Worm (Caenorhabditis elegans) whole organism, L1 larva: ENCODE results near the gene F40G9.7.

Experiments used
- C16A3.4 ChIP-seq: fragments of 150-350 bp; optimal IDR thresholded peaks from 2 replicates; lab custom pipeline; 2014; ENCODE audit warnings: missing biosample characterization, missing genetic modification characterization
- Y116A8C.19 ChIP-seq: sonication (generic microtip); optimal IDR thresholded peaks from 2 replicates; lab custom pipeline; 2016; ENCODE audit warnings: missing compliant biosample characterization, missing genetic modification characterization, borderline replicate concordance
- alr-1 ChIP-seq: fragments of 200-800 bp; sonication (Bioruptor generic); optimal IDR thresholded peaks from 2 replicates; lab custom pipeline; 2018; ENCODE audit warnings: borderline replicate concordance, mild to moderate bottlenecking, missing genetic modification characterization, missing compliant biosample characterization
- aly-2 ChIP-seq: fragments of 150-350 bp; optimal IDR thresholded peaks from 2 replicates; lab custom pipeline; 2014; ENCODE audit warnings: missing biosample characterization, missing genetic modification characterization
- blmp-1 ChIP-seq: fragments of 150-350 bp; optimal IDR thresholded peaks from 2 replicates; lab custom pipeline; 2014; ENCODE audit warnings: missing biosample characterization, missing genetic modification characterization
- ceh-63 ChIP-seq: fragments of 200-800 bp; sonication (Bioruptor generic); optimal IDR thresholded peaks from 2 replicates; lab custom pipeline; 2018; ENCODE audit warnings: mild to moderate bottlenecking, missing genetic modification characterization, missing compliant biosample characterization
- ceh-88 ChIP-seq: fragments of 200-800 bp; sonication (Bioruptor generic); IDR thresholded peaks from 2 replicates; pipeline ENCODE4 v1.3.6; 2022; ENCODE audit warnings: missing genetic modification characterization, missing compliant biosample characterization
- dpl-1 ChIP-seq, 3 experiments: fragments of 150-350 bp in 2 of 3; sonication (generic microtip) in 1 of 3; optimal IDR thresholded peaks; 2 replicates each; lab custom pipeline; 2014 to 2017; ENCODE audit warnings: missing biosample characterization in 3 of 3, missing genetic modification characterization in 3 of 3, missing genetic modification reagents in 3 of 3
- efl-1 ChIP-seq, 4 experiments: fragments of 150-350 bp; optimal IDR thresholded peaks in 3 of 4; peaks in 1 of 4; 1 replicate in 1 of 4; 2 replicates in 3 of 4; lab custom pipeline; 2014; ENCODE audit warnings: missing biosample characterization in 2 of 4, missing genetic modification characterization in 2 of 4, missing genetic modification reagents in 2 of 4
- efl-3 ChIP-seq: fragments of 200-800 bp; sonication (Bioruptor generic); optimal IDR thresholded peaks from 2 replicates; lab custom pipeline; 2018; ENCODE audit warnings: mild to moderate bottlenecking, missing genetic modification characterization, missing compliant biosample characterization
- egl-13 ChIP-seq: sonication (generic microtip); optimal IDR thresholded peaks from 2 replicates; lab custom pipeline; 2016; ENCODE audit warnings: missing genotype, missing genetic modification reagents, missing genetic modification characterization, missing compliant biosample characterization
- egl-27 ChIP-seq, 2 experiments: fragments of 150-350 bp in 1 of 2; sonication (generic microtip); optimal IDR thresholded peaks; 3 replicates each; lab custom pipeline; 2017 to 2018; ENCODE audit warnings: missing biosample characterization in 2 of 2, missing genetic modification characterization in 2 of 2, missing genetic modification reagents in 2 of 2
- elt-2 ChIP-seq: sonication (generic microtip); optimal IDR thresholded peaks from 2 replicates; lab custom pipeline; 2016; ENCODE audit warnings: missing genetic modification characterization, mild to moderate bottlenecking, inconsistent platforms, missing compliant biosample characterization, missing genetic modification reagents
- elt-3 ChIP-seq, 6 experiments: fragments of 150-350 bp in 1 of 6; sonication (generic microtip); optimal IDR thresholded peaks; 2 replicates each; lab custom pipeline; 2017 to 2018; ENCODE audit warnings: missing biosample characterization in 6 of 6, missing genetic modification characterization in 6 of 6, inconsistent platforms in 1 of 6
- fkh-10 ChIP-seq: sonication (generic microtip); optimal IDR thresholded peaks from 2 replicates; lab custom pipeline; 2017; ENCODE audit warnings: missing biosample characterization, missing genetic modification reagents, missing genetic modification characterization
- irx-1 ChIP-seq: sonication (generic microtip); optimal IDR thresholded peaks from 2 replicates; lab custom pipeline; 2016; ENCODE audit warnings: missing genetic modification characterization, missing compliant biosample characterization
- jun-1 ChIP-seq: fragments of 150-350 bp; optimal IDR thresholded peaks from 2 replicates; lab custom pipeline; 2014; ENCODE audit warnings: missing biosample characterization, missing genetic modification reagents, missing genetic modification characterization
- lin-14 ChIP-seq: fragments of 200-800 bp; sonication (Bioruptor generic); optimal IDR thresholded peaks from 2 replicates; lab custom pipeline; 2018; ENCODE audit warnings: mild to moderate bottlenecking, missing genetic modification characterization, moderate library complexity, missing compliant biosample characterization
- lin-15B ChIP-seq: fragments of 150-350 bp; sonication (generic microtip); optimal IDR thresholded peaks from 3 replicates; lab custom pipeline; 2014; ENCODE audit warnings: missing biosample characterization, missing genetic modification characterization
- lin-39 ChIP-seq: fragments of 150-350 bp; optimal IDR thresholded peaks from 2 replicates; lab custom pipeline; 2014; ENCODE audit warnings: missing biosample characterization, missing genetic modification reagents, missing genetic modification characterization
- lsy-2 ChIP-seq, 2 experiments: fragments of 150-350 bp; optimal IDR thresholded peaks; 2 replicates each; lab custom pipeline; 2014; ENCODE audit warnings: missing biosample characterization in 2 of 2, missing genetic modification characterization in 2 of 2
- mab-9 ChIP-seq: fragments of 200-800 bp; sonication (Bioruptor generic); IDR thresholded peaks from 2 replicates; pipeline ENCODE4 v1.3.6; 2022; ENCODE audit warnings: missing genetic modification reagents, missing genetic modification characterization, missing compliant biosample characterization
- mep-1 ChIP-seq: fragments of 150-350 bp; optimal IDR thresholded peaks from 2 replicates; lab custom pipeline; 2014; ENCODE audit warnings: missing biosample characterization, missing genetic modification characterization
- nhr-12 ChIP-seq: sonication (generic microtip); optimal IDR thresholded peaks from 2 replicates; lab custom pipeline; 2017; ENCODE audit warnings: missing biosample characterization, missing genetic modification characterization
- nhr-237 ChIP-seq: fragments of 150-350 bp; optimal IDR thresholded peaks from 2 replicates; lab custom pipeline; 2014; ENCODE audit warnings: missing biosample characterization, missing genetic modification characterization
- nhr-28 ChIP-seq: fragments of 150-350 bp; optimal IDR thresholded peaks from 2 replicates; lab custom pipeline; 2014; ENCODE audit warnings: missing biosample characterization, missing genetic modification characterization
- nhr-47 ChIP-seq: sonication (generic microtip); optimal IDR thresholded peaks from 2 replicates; lab custom pipeline; 2016; ENCODE audit warnings: mild to moderate bottlenecking, missing genetic modification characterization, moderate library complexity, missing compliant biosample characterization
- nhr-71 ChIP-seq: sonication (generic microtip); optimal IDR thresholded peaks from 2 replicates; lab custom pipeline; 2016; ENCODE audit warnings: mild to moderate bottlenecking, missing genetic modification characterization, moderate library complexity, missing compliant biosample characterization
- nhr-76 ChIP-seq: sonication (generic microtip); optimal IDR thresholded peaks from 2 replicates; lab custom pipeline; 2017; ENCODE audit warnings: missing biosample characterization, missing genetic modification characterization
- nhr-77 ChIP-seq: fragments of 150-350 bp; optimal IDR thresholded peaks from 2 replicates; lab custom pipeline; 2014; ENCODE audit warnings: missing biosample characterization, missing genetic modification characterization
- nhr-85 ChIP-seq: sonication (generic microtip); peaks from one replicate; lab custom pipeline; 2016; ENCODE audit warnings: missing genetic modification characterization, inconsistent platforms, missing compliant biosample characterization
- pag-3 ChIP-seq: sonication (generic microtip); optimal IDR thresholded peaks from 2 replicates; lab custom pipeline; 2017; ENCODE audit warnings: missing genetic modification characterization, mild to moderate bottlenecking, missing compliant biosample characterization, antibody characterized with exemption, borderline replicate concordance; ENCODE audit not compliant: insufficient read depth
- pax-3 ChIP-seq: fragments of 200-800 bp; sonication (Bioruptor generic); optimal IDR thresholded peaks from 2 replicates; lab custom pipeline; 2018; ENCODE audit warnings: mild to moderate bottlenecking, missing genetic modification characterization, moderate library complexity, missing compliant biosample characterization
- pqm-1 ChIP-seq: sonication (generic microtip); optimal IDR thresholded peaks from 3 replicates; lab custom pipeline; 2017; ENCODE audit warnings: missing biosample characterization, missing genetic modification characterization
- rnt-1 ChIP-seq: sonication (generic microtip); optimal IDR thresholded peaks from 2 replicates; lab custom pipeline; 2016; ENCODE audit warnings: mild to moderate bottlenecking, missing genetic modification characterization, moderate library complexity, missing compliant biosample characterization
- skn-1 ChIP-seq: fragments of 150-350 bp; optimal IDR thresholded peaks from 2 replicates; lab custom pipeline; 2014; ENCODE audit warnings: missing biosample characterization, missing genetic modification characterization
- snu-23 ChIP-seq: sonication (generic microtip); optimal IDR thresholded peaks from 2 replicates; lab custom pipeline; 2016; ENCODE audit warnings: missing genetic modification characterization, missing compliant biosample characterization
- swsn-7 ChIP-seq: sonication (generic microtip); optimal IDR thresholded peaks from 2 replicates; lab custom pipeline; 2016; ENCODE audit warnings: missing genetic modification characterization, missing compliant biosample characterization
- tbx-2 ChIP-seq: sonication (generic microtip); optimal IDR thresholded peaks from 2 replicates; lab custom pipeline; 2016; ENCODE audit warnings: missing genetic modification characterization, missing compliant biosample characterization
- tlp-1 ChIP-seq: fragments of 150-350 bp; optimal IDR thresholded peaks from 2 replicates; lab custom pipeline; 2014; ENCODE audit warnings: missing biosample characterization, missing genetic modification characterization
- unc-130 ChIP-seq: fragments of 150-350 bp; optimal IDR thresholded peaks from 2 replicates; lab custom pipeline; 2017; ENCODE audit warnings: missing biosample characterization, missing genetic modification characterization, inconsistent platforms
- unc-98 ChIP-seq: fragments of 200-800 bp; sonication (Bioruptor generic); IDR thresholded peaks from 2 replicates; pipeline ENCODE4 v1.3.6; 2022; ENCODE audit warnings: missing genetic modification characterization, missing compliant biosample characterization
- vab-15 ChIP-seq: sonication (generic microtip); optimal IDR thresholded peaks from 2 replicates; lab custom pipeline; 2017; ENCODE audit warnings: missing genotype, mild to moderate bottlenecking, missing genetic modification characterization, missing compliant biosample characterization
- xbp-1 ChIP-seq: sonication (generic microtip); optimal IDR thresholded peaks from 2 replicates; lab custom pipeline; 2016; ENCODE audit warnings: missing genetic modification characterization, missing compliant biosample characterization
- zip-4 ChIP-seq: fragments of 200-800 bp; sonication (Bioruptor generic); optimal IDR thresholded peaks from 2 replicates; lab custom pipeline; 2018; ENCODE audit warnings: mild to moderate bottlenecking, missing genetic modification characterization, moderate library complexity, missing compliant biosample characterization
- ztf-4 ChIP-seq: fragments of 150-350 bp; optimal IDR thresholded peaks from 2 replicates; lab custom pipeline; 2014; ENCODE audit warnings: missing biosample characterization, missing genetic modification characterization

The F40G9.7 gene

DNA sequence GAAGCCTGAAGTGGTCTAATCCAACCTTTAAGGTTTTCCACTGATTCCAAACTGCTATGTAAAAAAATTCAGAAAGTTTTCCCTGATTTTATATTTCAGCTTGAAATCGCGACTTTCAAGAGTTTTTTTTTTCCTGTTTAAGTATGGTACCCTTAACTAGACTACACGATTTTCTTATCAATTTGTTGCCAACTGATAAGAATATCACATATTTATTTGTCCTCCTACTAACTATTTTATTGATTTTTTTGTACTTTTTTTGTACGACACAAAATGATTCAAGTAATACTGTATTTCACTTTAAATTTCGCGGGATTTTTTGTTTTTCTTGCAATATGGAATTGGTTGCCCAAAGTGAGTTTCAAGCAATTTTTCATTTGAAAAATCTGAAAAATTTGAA, 17.6 kb downstream of the F40G9.7 start:
- TF ChIP-seq elt-2 (peak; percentile 39), lin-39 (tag; lab: Kevin White, UChicago) (no peak)

DNA sequence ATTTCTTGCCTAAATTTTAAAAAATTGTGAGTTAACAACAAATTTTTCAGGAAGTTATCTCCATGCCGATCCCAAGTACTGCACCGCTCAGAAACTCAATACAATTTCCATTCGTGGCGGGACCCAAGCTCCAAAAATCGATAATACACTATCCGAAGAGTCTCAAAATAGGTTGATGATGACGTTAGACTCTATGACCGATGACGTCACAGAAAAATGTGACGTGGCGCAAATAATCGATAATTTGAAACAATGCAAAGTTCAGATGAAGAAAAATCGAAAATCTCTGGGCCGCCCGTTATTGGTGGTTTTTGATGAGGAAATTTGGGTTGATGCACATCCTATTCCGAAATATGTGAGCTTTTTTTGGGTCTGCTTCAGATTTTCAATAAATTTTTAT, 18.8 kb downstream of the F40G9.7 start:
- no peak for TF ChIP-seq efl-1 (optimal IDR thresholded peaks at IDR 0.05; lab: Kevin White, UChicago)
- TF ChIP-seq efl-1 (GFP tag; optimal IDR thresholded peaks at IDR 0.05 in 1 of 2; lab: Kevin White, UChicago), result peak in 1 of 2 experiments; percentile 64
- TF ChIP-seq nhr-12, result no peak
- TF ChIP-seq, all 84 proteins: peak for 1

DNA sequence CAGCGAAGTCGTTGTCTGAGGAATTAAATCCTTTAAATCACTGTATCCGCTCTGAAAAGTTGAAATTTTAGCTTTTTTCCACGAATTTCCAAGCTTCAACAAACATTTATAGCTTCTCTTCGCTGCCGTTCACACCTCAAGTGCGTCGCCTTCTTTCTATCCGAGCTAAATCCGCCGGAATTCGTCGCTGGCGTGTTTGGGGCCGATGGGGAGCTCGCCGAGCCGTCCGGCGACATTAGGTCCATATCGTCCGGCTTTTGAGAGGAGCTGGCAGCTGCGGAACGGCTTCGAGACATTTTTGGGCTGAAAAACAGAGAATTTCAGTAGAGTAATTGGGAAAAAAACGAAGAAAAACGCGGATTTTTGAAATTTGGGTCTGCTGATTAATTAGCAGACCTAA, 22.3 kb downstream of the F40G9.7 start, which contains the start of gene mxl-2:
mxl-2 (minus strand) TSS at position 303 of the 400 bp plus-strand sequence.
- TF ChIP-seq tlp-1 (tag; lab: Kevin White, UChicago), result no peak
- no peak for TF ChIP-seq efl-1 (optimal IDR thresholded peaks at IDR 0.05; lab: Kevin White, UChicago)
- peak in 1 of 2 experiments; percentile 22 for TF ChIP-seq efl-1 (GFP tag; optimal IDR thresholded peaks at IDR 0.05 in 1 of 2; lab: Kevin White, UChicago)

DNA sequence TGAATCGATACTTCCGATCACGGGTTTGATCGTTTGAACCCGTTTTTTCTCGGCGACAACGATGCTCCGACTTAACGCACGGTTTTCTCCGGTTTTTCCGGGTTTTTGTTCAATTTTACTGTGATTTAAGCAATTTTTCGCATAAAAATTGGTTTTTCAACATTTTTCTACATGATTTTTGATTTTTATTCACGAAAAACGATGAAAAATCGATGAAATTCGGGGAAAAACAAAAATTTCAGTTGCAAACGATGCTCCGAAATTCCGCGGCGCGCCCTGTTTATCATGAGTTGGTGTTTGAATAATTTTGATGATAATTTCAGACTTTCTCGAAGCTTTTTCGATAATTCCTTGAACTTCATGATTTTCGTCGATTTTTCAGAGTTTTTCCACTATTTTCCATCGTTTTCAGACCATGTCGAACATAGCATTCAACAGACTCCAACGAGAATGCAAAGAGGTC, 23.0 kb downstream of the F40G9.7 start, which contains the start of gene ubc-20:
ubc-20 (plus strand) TSS at position 413 of the 463 bp plus-strand sequence.
- TF ChIP-seq tbx-2 (tag; lab: Kevin White, UChicago), result peak; percentile 22
- TF ChIP-seq rnt-1 (tag; lab: Kevin White, UChicago), result no peak
- peak; percentile 12 for TF ChIP-seq blmp-1 (tag; lab: Kevin White, UChicago)
- TF ChIP-seq nhr-237 (tag; lab: Kevin White, UChicago), result no peak
- peak; percentile 38 for TF ChIP-seq irx-1 (tag; lab: Kevin White, UChicago)
- no peak for TF ChIP-seq mep-1
- no peak for TF ChIP-seq unc-130 (tag; lab: Kevin White, UChicago)
- no peak for TF ChIP-seq fkh-10 (GFP tag; lab: Kevin White, UChicago)
- TF ChIP-seq dpl-1 (GFP tag; optimal IDR thresholded peaks at IDR 0.05; lab: Kevin White, UChicago), result peak in 2 of 3 experiments; percentile 24 to 50
- no peak for TF ChIP-seq pag-3 (tag; lab: Kevin White, UChicago)
- no peak for TF ChIP-seq nhr-77
- no peak for TF ChIP-seq nhr-28 (tag; lab: Kevin White, UChicago)
- no peak for TF ChIP-seq lin-14 (GFP tag; lab: Kevin White, UChicago)
- TF ChIP-seq C16A3.4 (tag; lab: Kevin White, UChicago), result peak; percentile 22
- no peak for TF ChIP-seq pqm-1 (tag; lab: Kevin White, UChicago)
- no peak for TF ChIP-seq Y116A8C.19 (tag; lab: Kevin White, UChicago)
- no peak for TF ChIP-seq vab-15
- TF ChIP-seq pax-3, result no peak
- peak; percentile 39 for TF ChIP-seq nhr-47
- TF ChIP-seq nhr-76 (tag; lab: Kevin White, UChicago), result no peak
- no peak for TF ChIP-seq ceh-63
- no peak for TF ChIP-seq mab-9 (GFP tag; lab: Robert Waterston, UW)
- TF ChIP-seq lin-15B, result no peak
- TF ChIP-seq efl-3 (GFP tag; lab: Kevin White, UChicago), result no peak
- no peak for TF ChIP-seq ceh-88
- TF ChIP-seq jun-1 (tag; lab: Kevin White, UChicago), result no peak
- TF ChIP-seq nhr-71 (tag; lab: Kevin White, UChicago), result peak; percentile 38
- TF ChIP-seq xbp-1, result peak; percentile 7
- TF ChIP-seq zip-4 (GFP tag; lab: Kevin White, UChicago), result no peak
- TF ChIP-seq egl-27 (tag; optimal IDR thresholded peaks at IDR 0.05; lab: Kevin White, UChicago), result no peak
- TF ChIP-seq elt-3 (tag; optimal IDR thresholded peaks at IDR 0.05; lab: Kevin White, UChicago), result no peak
- TF ChIP-seq skn-1 (tag; lab: Kevin White, UChicago), result peak; percentile 74
- peak; percentile 48 for TF ChIP-seq snu-23 (GFP tag; lab: Kevin White, UChicago)
- TF ChIP-seq nhr-85 (tag; lab: Kevin White, UChicago), result peak; percentile 75
- TF ChIP-seq ztf-4 (tag; lab: Kevin White, UChicago), result no peak
- TF ChIP-seq alr-1 (tag; lab: Kevin White, UChicago), result no peak
- TF ChIP-seq swsn-7 (tag; lab: Kevin White, UChicago), result peak; percentile 3
- no peak for TF ChIP-seq aly-2 (tag; lab: Kevin White, UChicago)
- TF ChIP-seq lsy-2 (tag; optimal IDR thresholded peaks at IDR 0.05; lab: Kevin White, UChicago), result peak; percentile 21 to 57
- no peak for TF ChIP-seq egl-13 (tag; lab: Kevin White, UChicago)
- TF ChIP-seq efl-1 (optimal IDR thresholded peaks at IDR 0.05; lab: Kevin White, UChicago), result peak; percentile 12 to 39
- TF ChIP-seq efl-1 (GFP tag; optimal IDR thresholded peaks at IDR 0.05 in 1 of 2; lab: Kevin White, UChicago), result peak; percentile 20 to 34
- TF ChIP-seq unc-98 (GFP tag; lab: Robert Waterston, UW), result no peak
